Worm (Caenorhabditis elegans): ENCODE results near the gene dpf-1.

- TF ChIP-seq nhr-12 (tag; optimal IDR thresholded peaks at IDR 0.05) = no peak
- TF ChIP-seq sem-2 (GFP tag; optimal IDR thresholded peaks at IDR 0.05) = no peak
- TF ChIP-seq snpc-4 (tag; optimal IDR thresholded peaks at IDR 0.05) = no peak
- no peak for TF ChIP-seq unc-39 (tag; optimal IDR thresholded peaks at IDR 0.05)
- TF ChIP-seq ceh-43 (GFP tag; optimal IDR thresholded peaks at IDR 0.05) = no peak
- no peak for TF ChIP-seq unc-120 (tag; optimal IDR thresholded peaks at IDR 0.05; ENCODE audit: poor library complexity, severe bottlenecking)
- TF ChIP-seq lsy-2 (tag; optimal IDR thresholded peaks at IDR 0.05) = no peak
Measured at ce11 chrV:15478597-15478996, 7.5 kb downstream of the dpf-1 start, which contains the start of gene C06B8.2.
